In genomic region chr2L:6561463-6562357, dm6 we compare ENCODE assay signal across 1 fruit fly cellular context.
TF ChIP-seq lines count a peak whose summit lies in the region.

TSS of gene Trmt6 (minus strand) at chr2L:6562289.
TSS of gene Ent2 (plus strand) at chr2L:6562325.

TF ChIP-seq in whole organism, embryonic, 481 proteins besides CTCF, POLR2A, EP300 and RAD21 (continued from another document and continues in another):
- TF ChIP-seq Dek (tag; optimal IDR thresholded peaks at IDR 0.05; lab: Kevin White, UChicago) (peak; percentile 90), CG5245 (GFP tag; optimal IDR thresholded peaks at IDR 0.05; lab: Kevin White, UChicago) (peak; percentile 96), caup (GFP tag; optimal IDR thresholded peaks at IDR 0.05; lab: Kevin White, UChicago; ENCODE audit: severe bottlenecking) (peak; percentile 94), CG2129 (GFP tag; IDR thresholded peaks at IDR 0.05; lab: Robert Waterston, UW; ENCODE audit: partially characterized antibody) (no peak), lmd (GFP tag; IDR thresholded peaks at IDR 0.05; lab: Robert Waterston, UW) (peak; percentile 99), run (tag; optimal IDR thresholded peaks at IDR 0.05; lab: Kevin White, UChicago) (peak; percentile 79), CG6689 (GFP tag; IDR thresholded peaks at IDR 0.05; lab: Robert Waterston, UW) (peak; percentile 97), zfh2 (GFP tag; optimal IDR thresholded peaks at IDR 0.05; lab: Kevin White, UChicago) (peak; percentile 97), Ets65A (GFP tag; lab: Kevin White, UChicago) (peak; percentile 100), CG4820 (GFP tag; optimal IDR thresholded peaks at IDR 0.05; lab: Kevin White, UChicago) (peak; percentile 96), HmgZ (tag; optimal IDR thresholded peaks at IDR 0.05; lab: Kevin White, UChicago) (peak; percentile 97), PHDP (tag; optimal IDR thresholded peaks at IDR 0.05; lab: Kevin White, UChicago) (peak; percentile 91), CG3407 (GFP tag; optimal IDR thresholded peaks at IDR 0.05; lab: Kevin White, UChicago) (peak; percentile 66), Ets97D (GFP tag; optimal IDR thresholded peaks at IDR 0.05; lab: Kevin White, UChicago) (peak; percentile 88), CG18764 (GFP tag; optimal IDR thresholded peaks at IDR 0.05; lab: Kevin White, UChicago) (peak; percentile 91), CG11695 (GFP tag; IDR thresholded peaks at IDR 0.05; lab: Robert Waterston, UW) (peak; percentile 95), crp (GFP tag; optimal IDR thresholded peaks at IDR 0.05; lab: Kevin White, UChicago) (peak; percentile 48 to 85), nerfin-2 (GFP tag; IDR thresholded peaks at IDR 0.05; lab: Robert Waterston, UW; ENCODE audit: partially characterized antibody) (no peak), HLH4C (GFP tag; IDR thresholded peaks at IDR 0.05; lab: Robert Waterston, UW; ENCODE audit: partially characterized antibody) (no peak), vvl (GFP tag; IDR thresholded peaks at IDR 0.05; lab: Robert Waterston, UW) (peak; percentile 99), Fer1 (GFP tag; optimal IDR thresholded peaks at IDR 0.05; lab: Kevin White, UChicago) (peak; percentile 88), CG8281 (tag; optimal IDR thresholded peaks at IDR 0.05; lab: Kevin White, UChicago) (peak; percentile 84), jing (GFP tag; optimal IDR thresholded peaks at IDR 0.05; lab: Kevin White, UChicago) (peak; percentile 93), BtbVII (GFP tag; optimal IDR thresholded peaks at IDR 0.05; lab: Kevin White, UChicago) (peak; percentile 91), sisA (GFP tag; IDR thresholded peaks at IDR 0.05; lab: Robert Waterston, UW) (peak; percentile 99), Mrtf (GFP tag; IDR thresholded peaks at IDR 0.05; lab: Robert Waterston, UW) (peak; percentile 98), CG33557 (GFP tag; optimal IDR thresholded peaks at IDR 0.05; lab: Kevin White, UChicago) (peak; percentile 54), CG31441 (GFP tag; IDR thresholded peaks at IDR 0.05; lab: Robert Waterston, UW) (peak; percentile 91), bbx (GFP tag; IDR thresholded peaks at IDR 0.05; lab: Robert Waterston, UW; ENCODE audit: partially characterized antibody) (0 out of 2 replicates have a peak, but pooled peaks have one; percentile 32), GATAe (GFP tag; conservative IDR thresholded peaks at IDR 0.05; lab: Robert Waterston, UW) (peak; percentile 96), yki (optimal IDR thresholded peaks at IDR 0.05; lab: Kevin White, UChicago) (no peak), CG15696 (tag; optimal IDR thresholded peaks at IDR 0.05; lab: Kevin White, UChicago) (peak; percentile 83), CG31224 (GFP tag; IDR thresholded peaks at IDR 0.05; lab: Robert Waterston, UW) (peak; percentile 95), Poxn (GFP tag; IDR thresholded peaks at IDR 0.05; lab: Robert Waterston, UW) (peak; percentile 94), dati (GFP tag; IDR thresholded peaks at IDR 0.05; lab: Robert Waterston, UW) (peak; percentile 95), CG10274 (GFP tag; optimal IDR thresholded peaks at IDR 0.05; lab: Kevin White, UChicago) (peak; percentile 87), usp (GFP tag; optimal IDR thresholded peaks at IDR 0.05; lab: Kevin White, UChicago) (no peak), CG34376 (GFP tag; optimal IDR thresholded peaks at IDR 0.05; lab: Kevin White, UChicago) (peak; percentile 83), dmrt99B (tag; optimal IDR thresholded peaks at IDR 0.05; lab: Kevin White, UChicago) (peak; percentile 94), wek (GFP tag; optimal IDR thresholded peaks at IDR 0.05; lab: Kevin White, UChicago) (peak; percentile 86), CG6813 (GFP tag; optimal IDR thresholded peaks at IDR 0.05; lab: Kevin White, UChicago) (peak; percentile 93), salm (tag; optimal IDR thresholded peaks at IDR 0.05; lab: Kevin White, UChicago) (peak; percentile 95), pros (GFP tag; optimal IDR thresholded peaks at IDR 0.05; lab: Kevin White, UChicago) (peak; percentile 34), CG12744 (GFP tag; optimal IDR thresholded peaks at IDR 0.05; lab: Kevin White, UChicago) (peak; percentile 91), Fer3 (tag; optimal IDR thresholded peaks at IDR 0.05; lab: Kevin White, UChicago) (peak; percentile 96), CG11504 (tag; optimal IDR thresholded peaks at IDR 0.05; lab: Kevin White, UChicago) (peak; percentile 93), CG6254 (GFP tag; optimal IDR thresholded peaks at IDR 0.05; lab: Kevin White, UChicago) (peak; percentile 82), CG8089 (GFP tag; optimal IDR thresholded peaks at IDR 0.05; lab: Kevin White, UChicago) (peak; percentile 91), trem (tag; optimal IDR thresholded peaks at IDR 0.05; lab: Kevin White, UChicago) (peak; percentile 79), Tbp (GFP tag; optimal IDR thresholded peaks at IDR 0.05; lab: Kevin White, UChicago) (no peak), ken (GFP tag; IDR thresholded peaks at IDR 0.05; lab: Robert Waterston, UW) (peak; percentile 98), ind (GFP tag; optimal IDR thresholded peaks at IDR 0.05; lab: Kevin White, UChicago) (peak; percentile 98), Myb (GFP tag; optimal IDR thresholded peaks at IDR 0.05; lab: Kevin White, UChicago) (peak; percentile 86), slou (GFP tag; optimal IDR thresholded peaks at IDR 0.05; lab: Kevin White, UChicago) (peak; percentile 93), hkb (optimal IDR thresholded peaks at IDR 0.05; lab: Kevin White, UChicago) (no peak), hkb (GFP tag; IDR thresholded peaks at IDR 0.05; lab: Robert Waterston, UW) (peak; percentile 95), CG4328 (GFP tag; optimal IDR thresholded peaks at IDR 0.05; lab: Kevin White, UChicago) (peak; percentile 80), tio (GFP tag; optimal IDR thresholded peaks at IDR 0.05; lab: Kevin White, UChicago) (peak; percentile 86), Sry-β (GFP tag; optimal IDR thresholded peaks at IDR 0.05; lab: Kevin White, UChicago) (peak; percentile 55), Side (GFP tag; optimal IDR thresholded peaks at IDR 0.05; lab: Kevin White, UChicago) (peak; percentile 95), CG1529 (GFP tag; optimal IDR thresholded peaks at IDR 0.05; lab: Kevin White, UChicago) (peak; percentile 82), CG18599 (GFP tag; optimal IDR thresholded peaks at IDR 0.05; lab: Kevin White, UChicago) (peak; percentile 95), pan (optimal IDR thresholded peaks at IDR 0.05; lab: Kevin White, UChicago) (no peak), pan (GFP tag; optimal IDR thresholded peaks at IDR 0.05 in 1 of 2, IDR thresholded peaks at IDR 0.05 in 1 of 2) (peak in 1 of 2 experiments; percentile 98), Atf6 (GFP tag; IDR thresholded peaks at IDR 0.05; lab: Robert Waterston, UW) (peak; percentile 95), CG1647 (GFP tag; optimal IDR thresholded peaks at IDR 0.05; lab: Kevin White, UChicago) (peak; percentile 95), CG3838 (GFP tag; optimal IDR thresholded peaks at IDR 0.05; lab: Kevin White, UChicago) (peak; percentile 89), btn (GFP tag; optimal IDR thresholded peaks at IDR 0.05; lab: Kevin White, UChicago) (peak; percentile 91), CG17802 (tag; optimal IDR thresholded peaks at IDR 0.05; lab: Kevin White, UChicago) (peak; percentile 84), HmgD (GFP tag; optimal IDR thresholded peaks at IDR 0.05; lab: Kevin White, UChicago) (peak; percentile 96), al (GFP tag; IDR thresholded peaks at IDR 0.05; lab: Robert Waterston, UW) (peak; percentile 96), pfk (GFP tag; optimal IDR thresholded peaks at IDR 0.05; lab: Kevin White, UChicago) (peak; percentile 38), CG5180 (GFP tag; optimal IDR thresholded peaks at IDR 0.05; lab: Kevin White, UChicago) (peak; percentile 78), CG15269 (tag; optimal IDR thresholded peaks at IDR 0.05; lab: Kevin White, UChicago) (peak; percentile 95), lola (GFP tag; optimal IDR thresholded peaks at IDR 0.05; lab: Kevin White, UChicago) (peak in 1 of 3 experiments; percentile 87), MESR4 (GFP tag; optimal IDR thresholded peaks at IDR 0.05; lab: Kevin White, UChicago) (peak; percentile 47), dysf (GFP tag; IDR thresholded peaks at IDR 0.05; lab: Robert Waterston, UW) (peak; percentile 98), CG16779 (GFP tag; IDR thresholded peaks at IDR 0.05; lab: Robert Waterston, UW) (peak; percentile 97), CG14965 (GFP tag; optimal IDR thresholded peaks at IDR 0.05; lab: Kevin White, UChicago; ENCODE audit: borderline replicate concordance) (peak; percentile 47), Fer2 (tag; optimal IDR thresholded peaks at IDR 0.05; lab: Kevin White, UChicago) (peak; percentile 87), CG14050 (GFP tag; IDR thresholded peaks at IDR 0.05; lab: Robert Waterston, UW) (peak; percentile 96), CG14441 (GFP tag; IDR thresholded peaks at IDR 0.05; lab: Robert Waterston, UW) (peak; percentile 99), CG31365 (tag; optimal IDR thresholded peaks at IDR 0.05; lab: Kevin White, UChicago) (peak; percentile 81), CG9727 (GFP tag; optimal IDR thresholded peaks at IDR 0.05; lab: Kevin White, UChicago) (peak; percentile 96), Dip3 (GFP tag; optimal IDR thresholded peaks at IDR 0.05; lab: Kevin White, UChicago) (peak; percentile 97), mld (GFP tag; IDR thresholded peaks at IDR 0.05; lab: Robert Waterston, UW; ENCODE audit: partially characterized antibody) (no peak), CG1233 (GFP tag; optimal IDR thresholded peaks at IDR 0.05; lab: Kevin White, UChicago) (peak; percentile 89), sim (GFP tag; IDR thresholded peaks at IDR 0.05; lab: Robert Waterston, UW) (peak; percentile 91), schlank (tag; optimal IDR thresholded peaks at IDR 0.05; lab: Kevin White, UChicago) (peak; percentile 93), Jarid2 (GFP tag; optimal IDR thresholded peaks at IDR 0.05; lab: Kevin White, UChicago) (peak; percentile 81), Oli (tag; optimal IDR thresholded peaks at IDR 0.05; lab: Kevin White, UChicago) (peak; percentile 95), CG3163 (GFP tag; optimal IDR thresholded peaks at IDR 0.05; lab: Kevin White, UChicago) (peak; percentile 85), lbe (GFP tag; optimal IDR thresholded peaks at IDR 0.05; lab: Kevin White, UChicago) (peak; percentile 91), CG42726 (GFP tag; IDR thresholded peaks at IDR 0.05; lab: Robert Waterston, UW; ENCODE audit: partially characterized antibody) (no peak), HLH3B (GFP tag; IDR thresholded peaks at IDR 0.05; lab: Robert Waterston, UW) (peak; percentile 98), Bdp1 (GFP tag; optimal IDR thresholded peaks at IDR 0.05; lab: Kevin White, UChicago) (peak; percentile 87), Mad (GFP tag; optimal IDR thresholded peaks at IDR 0.05; lab: Kevin White, UChicago) (peak; percentile 93), CG15479 (GFP tag; optimal IDR thresholded peaks at IDR 0.05; lab: Kevin White, UChicago) (peak; percentile 9), chn (GFP tag; optimal IDR thresholded peaks at IDR 0.05; lab: Kevin White, UChicago) (peak; percentile 97), pb (GFP tag; optimal IDR thresholded peaks at IDR 0.05; lab: Kevin White, UChicago) (peak; percentile 92), bsh (GFP tag; optimal IDR thresholded peaks at IDR 0.05; lab: Kevin White, UChicago) (peak; percentile 79 to 96), ERR (GFP tag; optimal IDR thresholded peaks at IDR 0.05; lab: Kevin White, UChicago) (peak; percentile 96), CG17385 (GFP tag; optimal IDR thresholded peaks at IDR 0.05; lab: Kevin White, UChicago) (peak; percentile 96), YL-1 (GFP tag; optimal IDR thresholded peaks at IDR 0.05; lab: Kevin White, UChicago) (peak; percentile 60), Abd-B (GFP tag; optimal IDR thresholded peaks at IDR 0.05; lab: Kevin White, UChicago) (peak; percentile 97), slp2 (GFP tag; optimal IDR thresholded peaks at IDR 0.05; lab: Kevin White, UChicago) (peak; percentile 96), NfI (GFP tag; optimal IDR thresholded peaks at IDR 0.05; lab: Kevin White, UChicago) (peak; percentile 95), CG2712 (tag; optimal IDR thresholded peaks at IDR 0.05; lab: Kevin White, UChicago) (peak; percentile 94), CG4707 (GFP tag; optimal IDR thresholded peaks at IDR 0.05; lab: Kevin White, UChicago) (peak; percentile 73), CG13424 (tag; optimal IDR thresholded peaks at IDR 0.05; lab: Kevin White, UChicago) (peak; percentile 90), CG4424 (GFP tag; optimal IDR thresholded peaks at IDR 0.05; lab: Kevin White, UChicago) (peak; percentile 94), Drgx (GFP tag; IDR thresholded peaks at IDR 0.05; lab: Robert Waterston, UW) (peak; percentile 97), Neu2 (GFP tag; optimal IDR thresholded peaks at IDR 0.05; lab: Kevin White, UChicago; ENCODE audit: borderline replicate concordance) (peak; percentile 91), bowl (GFP tag; IDR thresholded peaks at IDR 0.05; lab: Robert Waterston, UW) (peak; percentile 94), ab (GFP tag; optimal IDR thresholded peaks at IDR 0.05; lab: Kevin White, UChicago) (peak; percentile 95), cwo (GFP tag; optimal IDR thresholded peaks at IDR 0.05; lab: Kevin White, UChicago) (peak; percentile 88), CG6175 (GFP tag; IDR thresholded peaks at IDR 0.05; lab: Robert Waterston, UW) (peak; percentile 96), BEAF-32 (GFP tag; optimal IDR thresholded peaks at IDR 0.05; lab: Kevin White, UChicago) (peak; percentile 34), Taf1 (GFP tag; IDR thresholded peaks at IDR 0.05; lab: Robert Waterston, UW) (peak; percentile 96), unpg (GFP tag; optimal IDR thresholded peaks at IDR 0.05; lab: Kevin White, UChicago) (peak; percentile 96), CG34224 (GFP tag; IDR thresholded peaks at IDR 0.05; lab: Robert Waterston, UW; ENCODE audit: partially characterized antibody) (no peak), D19B (GFP tag; optimal IDR thresholded peaks at IDR 0.05; lab: Kevin White, UChicago) (peak; percentile 90), org-1 (GFP tag; optimal IDR thresholded peaks at IDR 0.05; lab: Kevin White, UChicago) (peak; percentile 91), Stat92E (GFP tag; optimal IDR thresholded peaks at IDR 0.05; lab: Kevin White, UChicago) (peak in 1 of 3 experiments; percentile 51), Dll (GFP tag; IDR thresholded peaks at IDR 0.05; lab: Robert Waterston, UW; ENCODE audit: partially characterized antibody) (0 out of 4 replicates have a peak, but pooled peaks have one; percentile 36), CG10147 (GFP tag; optimal IDR thresholded peaks at IDR 0.05; lab: Kevin White, UChicago) (peak; percentile 85), croc (GFP tag; conservative IDR thresholded peaks at IDR 0.05; lab: Robert Waterston, UW) (peak; percentile 92), CG13296 (GFP tag; optimal IDR thresholded peaks at IDR 0.05; lab: Kevin White, UChicago) (peak; percentile 89), NC2α (GFP tag; optimal IDR thresholded peaks at IDR 0.05; lab: Kevin White, UChicago) (peak; percentile 93)
